Worm (Caenorhabditis elegans) whole organism, L1 larva: ENCODE results near the gene C28D4.18.
A peak's percentile ranks its signal among the peaks of the same experiment; 100 is the strongest.

Source experiments
- C16A3.4 ChIP-seq: fragments of 150-350 bp; optimal IDR thresholded peaks from 2 replicates; lab custom pipeline; 2014; ENCODE audit warnings: missing biosample characterization, missing genetic modification characterization
- Y116A8C.19 ChIP-seq: sonication (generic microtip); optimal IDR thresholded peaks from 2 replicates; lab custom pipeline; 2016; ENCODE audit warnings: missing compliant biosample characterization, missing genetic modification characterization, borderline replicate concordance
- blmp-1 ChIP-seq: fragments of 150-350 bp; optimal IDR thresholded peaks from 2 replicates; lab custom pipeline; 2014; ENCODE audit warnings: missing biosample characterization, missing genetic modification characterization
- ceh-8 ChIP-seq: fragments of 200-800 bp; sonication (Bioruptor generic); optimal IDR thresholded peaks from 2 replicates; lab custom pipeline; 2018; ENCODE audit warnings: mild to moderate bottlenecking, missing genetic modification characterization, moderate library complexity, missing compliant biosample characterization
- ceh-82 ChIP-seq, 3 experiments: fragments of 150-350 bp in 1 of 3; sonication (generic microtip) in 2 of 3; optimal IDR thresholded peaks; 2 replicates each; lab custom pipeline; 2014 to 2017; ENCODE audit warnings: missing biosample characterization in 3 of 3, missing genetic modification characterization in 3 of 3
- ces-1 ChIP-seq: fragments of 150-350 bp; optimal IDR thresholded peaks from 2 replicates; lab custom pipeline; 2014; ENCODE audit warnings: missing biosample characterization, missing genetic modification reagents, missing genetic modification characterization
- dpl-1 ChIP-seq, 3 experiments: fragments of 150-350 bp in 2 of 3; sonication (generic microtip) in 1 of 3; optimal IDR thresholded peaks; 2 replicates each; lab custom pipeline; 2014 to 2017; ENCODE audit warnings: missing biosample characterization in 3 of 3, missing genetic modification characterization in 3 of 3, missing genetic modification reagents in 3 of 3
- dsc-1 ChIP-seq: sonication (generic microtip); optimal IDR thresholded peaks from 2 replicates; lab custom pipeline; 2016; ENCODE audit warnings: mild to moderate bottlenecking, missing genetic modification characterization, missing compliant biosample characterization
- egl-13 ChIP-seq: sonication (generic microtip); optimal IDR thresholded peaks from 2 replicates; lab custom pipeline; 2016; ENCODE audit warnings: missing genotype, missing genetic modification reagents, missing genetic modification characterization, missing compliant biosample characterization
- egl-27 ChIP-seq, 2 experiments: fragments of 150-350 bp in 1 of 2; sonication (generic microtip); optimal IDR thresholded peaks; 3 replicates each; lab custom pipeline; 2017 to 2018; ENCODE audit warnings: missing biosample characterization in 2 of 2, missing genetic modification characterization in 2 of 2, missing genetic modification reagents in 2 of 2
- elt-2 ChIP-seq: sonication (generic microtip); optimal IDR thresholded peaks from 2 replicates; lab custom pipeline; 2016; ENCODE audit warnings: missing genetic modification characterization, mild to moderate bottlenecking, inconsistent platforms, missing compliant biosample characterization, missing genetic modification reagents
- elt-3 ChIP-seq, 6 experiments: fragments of 150-350 bp in 1 of 6; sonication (generic microtip); optimal IDR thresholded peaks; 2 replicates each; lab custom pipeline; 2017 to 2018; ENCODE audit warnings: missing biosample characterization in 6 of 6, missing genetic modification characterization in 6 of 6, inconsistent platforms in 1 of 6
- fos-1 ChIP-seq: fragments of 150-350 bp; optimal IDR thresholded peaks from 2 replicates; lab custom pipeline; 2014; ENCODE audit warnings: missing biosample characterization, missing genetic modification characterization
- grh-1 ChIP-seq: fragments of 200-800 bp; sonication (Bioruptor generic); IDR thresholded peaks from 2 replicates; pipeline ENCODE4 v1.3.6; 2022; ENCODE audit warnings: missing genetic modification reagents, missing genetic modification characterization, missing compliant biosample characterization
- hlh-17 ChIP-seq: fragments of 200-800 bp; sonication (Bioruptor generic); optimal IDR thresholded peaks from 2 replicates; lab custom pipeline; 2018; ENCODE audit warnings: missing genetic modification characterization, mild to moderate bottlenecking, missing compliant biosample characterization, moderate library complexity, borderline replicate concordance
- hlh-4 ChIP-seq: sonication (generic microtip); optimal IDR thresholded peaks from 2 replicates; lab custom pipeline; 2016; ENCODE audit warnings: mild to moderate bottlenecking, missing genetic modification characterization, missing compliant biosample characterization
- irx-1 ChIP-seq: sonication (generic microtip); optimal IDR thresholded peaks from 2 replicates; lab custom pipeline; 2016; ENCODE audit warnings: missing genetic modification characterization, missing compliant biosample characterization
- isw-1 ChIP-seq: fragments of 200-800 bp; sonication (Bioruptor generic); IDR thresholded peaks from 2 replicates; pipeline ENCODE4 v1.3.6; 2022; ENCODE audit warnings: missing genetic modification characterization, missing compliant biosample characterization
- jun-1 ChIP-seq: fragments of 150-350 bp; optimal IDR thresholded peaks from 2 replicates; lab custom pipeline; 2014; ENCODE audit warnings: missing biosample characterization, missing genetic modification reagents, missing genetic modification characterization
- lin-13 ChIP-seq: fragments of 150-350 bp; optimal IDR thresholded peaks from 2 replicates; lab custom pipeline; 2014; ENCODE audit warnings: missing biosample characterization, missing genetic modification reagents, missing genetic modification characterization
- lin-15B ChIP-seq: fragments of 150-350 bp; sonication (generic microtip); optimal IDR thresholded peaks from 3 replicates; lab custom pipeline; 2014; ENCODE audit warnings: missing biosample characterization, missing genetic modification characterization
- lin-39 ChIP-seq: fragments of 150-350 bp; optimal IDR thresholded peaks from 2 replicates; lab custom pipeline; 2014; ENCODE audit warnings: missing biosample characterization, missing genetic modification reagents, missing genetic modification characterization
- lsy-2 ChIP-seq, 2 experiments: fragments of 150-350 bp; optimal IDR thresholded peaks; 2 replicates each; lab custom pipeline; 2014; ENCODE audit warnings: missing biosample characterization in 2 of 2, missing genetic modification characterization in 2 of 2
- mab-9 ChIP-seq: fragments of 200-800 bp; sonication (Bioruptor generic); IDR thresholded peaks from 2 replicates; pipeline ENCODE4 v1.3.6; 2022; ENCODE audit warnings: missing genetic modification reagents, missing genetic modification characterization, missing compliant biosample characterization
- mdl-1 ChIP-seq, 2 experiments: fragments of 150-350 bp; optimal IDR thresholded peaks; 2 replicates each; lab custom pipeline; 2014 to 2017; ENCODE audit warnings: missing biosample characterization in 2 of 2, missing genetic modification characterization in 2 of 2, inconsistent platforms in 1 of 2
- mef-2 ChIP-seq: fragments of 150-350 bp; optimal IDR thresholded peaks from 2 replicates; lab custom pipeline; 2014; ENCODE audit warnings: missing biosample characterization, missing genetic modification characterization
- mep-1 ChIP-seq: fragments of 150-350 bp; optimal IDR thresholded peaks from 2 replicates; lab custom pipeline; 2014; ENCODE audit warnings: missing biosample characterization, missing genetic modification characterization
- nhr-11 ChIP-seq: fragments of 150-350 bp; optimal IDR thresholded peaks from 2 replicates; lab custom pipeline; 2014; ENCODE audit warnings: missing biosample characterization, missing genetic modification characterization
- nhr-19 ChIP-seq: fragments of 200-800 bp; sonication (Bioruptor generic); conservative IDR thresholded peaks from 2 replicates; pipeline ENCODE4 v1.3.6; 2022; ENCODE audit warnings: missing genetic modification characterization, missing compliant biosample characterization
- nhr-20 ChIP-seq: sonication (generic microtip); optimal IDR thresholded peaks from 2 replicates; lab custom pipeline; 2016; ENCODE audit warnings: mild to moderate bottlenecking, missing genetic modification characterization, missing compliant biosample characterization
- nhr-237 ChIP-seq: fragments of 150-350 bp; optimal IDR thresholded peaks from 2 replicates; lab custom pipeline; 2014; ENCODE audit warnings: missing biosample characterization, missing genetic modification characterization
- nhr-28 ChIP-seq: fragments of 150-350 bp; optimal IDR thresholded peaks from 2 replicates; lab custom pipeline; 2014; ENCODE audit warnings: missing biosample characterization, missing genetic modification characterization
- nhr-76 ChIP-seq: sonication (generic microtip); optimal IDR thresholded peaks from 2 replicates; lab custom pipeline; 2017; ENCODE audit warnings: missing biosample characterization, missing genetic modification characterization
- nhr-77 ChIP-seq: fragments of 150-350 bp; optimal IDR thresholded peaks from 2 replicates; lab custom pipeline; 2014; ENCODE audit warnings: missing biosample characterization, missing genetic modification characterization
- nhr-84 ChIP-seq: sonication (generic microtip); optimal IDR thresholded peaks from 2 replicates; lab custom pipeline; 2017; ENCODE audit warnings: missing biosample characterization, missing genetic modification characterization
- nhr-85 ChIP-seq: sonication (generic microtip); peaks from one replicate; lab custom pipeline; 2016; ENCODE audit warnings: missing genetic modification characterization, inconsistent platforms, missing compliant biosample characterization
- pag-3 ChIP-seq: sonication (generic microtip); optimal IDR thresholded peaks from 2 replicates; lab custom pipeline; 2017; ENCODE audit warnings: missing genetic modification characterization, mild to moderate bottlenecking, missing compliant biosample characterization, antibody characterized with exemption, borderline replicate concordance; ENCODE audit not compliant: insufficient read depth
- pqm-1 ChIP-seq: sonication (generic microtip); optimal IDR thresholded peaks from 3 replicates; lab custom pipeline; 2017; ENCODE audit warnings: missing biosample characterization, missing genetic modification characterization
- skn-1 ChIP-seq: fragments of 150-350 bp; optimal IDR thresholded peaks from 2 replicates; lab custom pipeline; 2014; ENCODE audit warnings: missing biosample characterization, missing genetic modification characterization
- snu-23 ChIP-seq: sonication (generic microtip); optimal IDR thresholded peaks from 2 replicates; lab custom pipeline; 2016; ENCODE audit warnings: missing genetic modification characterization, missing compliant biosample characterization
- sox-4 ChIP-seq: sonication (generic microtip); optimal IDR thresholded peaks from 2 replicates; lab custom pipeline; 2016; ENCODE audit warnings: missing genetic modification characterization, missing compliant biosample characterization
- sptf-1 ChIP-seq: fragments of 150-350 bp; optimal IDR thresholded peaks from 2 replicates; lab custom pipeline; 2014; ENCODE audit warnings: missing biosample characterization, missing genetic modification characterization
- tbx-2 ChIP-seq: sonication (generic microtip); optimal IDR thresholded peaks from 2 replicates; lab custom pipeline; 2016; ENCODE audit warnings: missing genetic modification characterization, missing compliant biosample characterization
- tlp-1 ChIP-seq: fragments of 150-350 bp; optimal IDR thresholded peaks from 2 replicates; lab custom pipeline; 2014; ENCODE audit warnings: missing biosample characterization, missing genetic modification characterization
- unc-86 ChIP-seq: sonication (generic microtip); optimal IDR thresholded peaks from 2 replicates; lab custom pipeline; 2016; ENCODE audit warnings: missing genetic modification characterization, missing compliant biosample characterization
- zip-4 ChIP-seq: fragments of 200-800 bp; sonication (Bioruptor generic); optimal IDR thresholded peaks from 2 replicates; lab custom pipeline; 2018; ENCODE audit warnings: mild to moderate bottlenecking, missing genetic modification characterization, moderate library complexity, missing compliant biosample characterization
- ztf-11 ChIP-seq, 2 experiments: sonication (generic microtip); optimal IDR thresholded peaks; 2 replicates each; lab custom pipeline; 2016 to 2017; ENCODE audit warnings: missing genetic modification characterization in 2 of 2, missing biosample characterization in 1 of 2, missing compliant biosample characterization in 1 of 2
- ztf-4 ChIP-seq: fragments of 150-350 bp; optimal IDR thresholded peaks from 2 replicates; lab custom pipeline; 2014; ENCODE audit warnings: missing biosample characterization, missing genetic modification characterization

C28D4.18 gene

ce11 chrIV:9677226-9677992, 47.7 kb upstream of the C28D4.18 start (continued):
- TF ChIP-seq dpl-1 (GFP tag; optimal IDR thresholded peaks at IDR 0.05; lab: Kevin White, UChicago): peak; percentile 33 to 58 (median 50)
- peak in 5 of 6 experiments; percentile 22 to 57 (median 40) for TF ChIP-seq elt-3 (tag; optimal IDR thresholded peaks at IDR 0.05; lab: Kevin White, UChicago)
- no peak for TF ChIP-seq sptf-1
- TF ChIP-seq grh-1 (GFP tag; lab: Robert Waterston, UW): 0 out of 2 replicates have a peak, but pooled peaks have one; percentile 31
- TF ChIP-seq mab-9 (GFP tag; lab: Robert Waterston, UW): no peak
- peak; percentile 65 for TF ChIP-seq unc-86 (tag; lab: Kevin White, UChicago)
- peak; percentile 96 for TF ChIP-seq nhr-20 (tag; lab: Kevin White, UChicago)
- no peak for TF ChIP-seq zip-4 (GFP tag; lab: Kevin White, UChicago)
- peak; percentile 94 for TF ChIP-seq blmp-1 (tag; lab: Kevin White, UChicago)
- peak; percentile 94 to 95 for TF ChIP-seq mdl-1 (tag; optimal IDR thresholded peaks at IDR 0.05; lab: Kevin White, UChicago)
- TF ChIP-seq C16A3.4 (tag; lab: Kevin White, UChicago): peak; percentile 17
- TF ChIP-seq lsy-2 (tag; optimal IDR thresholded peaks at IDR 0.05; lab: Kevin White, UChicago): peak; percentile 74 to 84
- peak; percentile 32; the same call in 1 of the 2 replicates for TF ChIP-seq isw-1 (GFP tag; lab: Robert Waterston, UW)
- no peak for TF ChIP-seq lin-39 (tag; lab: Kevin White, UChicago)
- peak; percentile 17 for TF ChIP-seq nhr-237 (tag; lab: Kevin White, UChicago)
- peak; percentile 54 for TF ChIP-seq irx-1 (tag; lab: Kevin White, UChicago)
- peak; percentile 82 for TF ChIP-seq mep-1 (tag; lab: Kevin White, UChicago)
- TF ChIP-seq egl-13 (tag; lab: Kevin White, UChicago): peak; percentile 43
- peak; percentile 23 for TF ChIP-seq elt-2
- TF ChIP-seq hlh-4: no peak
- peak; percentile 55 for TF ChIP-seq nhr-19 (GFP tag; lab: Robert Waterston, UW)
- peak; percentile 67 for TF ChIP-seq skn-1 (tag; lab: Kevin White, UChicago)
- no peak for TF ChIP-seq ces-1
- no peak for TF ChIP-seq ceh-8 (GFP tag; lab: Kevin White, UChicago)
- TF ChIP-seq fos-1 (tag; lab: Kevin White, UChicago): peak; percentile 77
- no peak for TF ChIP-seq nhr-28
- peak; percentile 41 for TF ChIP-seq ztf-4 (tag; lab: Kevin White, UChicago)
- TF ChIP-seq nhr-77 (tag; lab: Kevin White, UChicago): peak; percentile 49
- TF ChIP-seq nhr-84 (tag; lab: Kevin White, UChicago): no peak
- TF ChIP-seq jun-1 (tag; lab: Kevin White, UChicago): peak; percentile 38
- TF ChIP-seq lin-15B: no peak
- TF ChIP-seq tbx-2 (tag; lab: Kevin White, UChicago): peak; percentile 68
- TF ChIP-seq mef-2 (tag; lab: Kevin White, UChicago): no peak
- TF ChIP-seq snu-23 (GFP tag; lab: Kevin White, UChicago): peak; percentile 80
- no peak for TF ChIP-seq nhr-76
- peak; percentile 30 for TF ChIP-seq sox-4
- TF ChIP-seq Y116A8C.19 (tag; lab: Kevin White, UChicago): no peak
- no peak for TF ChIP-seq tlp-1 (tag; lab: Kevin White, UChicago)
- TF ChIP-seq lin-13: peak; percentile 28
- TF ChIP-seq dsc-1: peak; percentile 60
- peak; percentile 46 to 55 (median 48) for TF ChIP-seq ceh-82 (tag; optimal IDR thresholded peaks at IDR 0.05; lab: Kevin White, UChicago)
- peak; percentile 30 for TF ChIP-seq pqm-1
- no peak for TF ChIP-seq pag-3 (tag; lab: Kevin White, UChicago)
- TF ChIP-seq egl-27 (tag; optimal IDR thresholded peaks at IDR 0.05; lab: Kevin White, UChicago): peak; percentile 1 to 23
- no peak for TF ChIP-seq hlh-17
- peak; percentile 87 for TF ChIP-seq nhr-85
- TF ChIP-seq nhr-11 (tag; lab: Kevin White, UChicago): peak; percentile 65
- no peak for TF ChIP-seq ztf-11 (tag; optimal IDR thresholded peaks at IDR 0.05; lab: Kevin White, UChicago)
